Worm (Caenorhabditis elegans): ENCODE data around the gene mam-4.

DNA sequence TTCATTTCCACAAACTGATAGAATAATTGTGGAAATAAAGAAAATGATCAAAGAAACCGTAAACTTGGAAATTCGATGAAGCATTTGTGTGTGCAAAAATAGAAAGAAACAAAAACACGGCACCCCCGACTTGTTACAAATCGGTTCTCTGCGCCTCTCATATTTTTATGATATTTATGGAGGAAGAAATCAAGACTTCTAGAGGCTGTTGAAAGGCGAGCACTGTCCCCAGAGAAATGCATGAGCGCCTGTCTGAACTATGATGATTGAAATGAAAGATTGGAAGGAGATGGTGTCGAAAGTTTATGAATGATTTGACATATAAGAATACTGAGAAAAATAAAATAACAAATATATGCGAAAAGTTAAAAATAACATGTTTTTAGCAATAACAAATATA is 10.9 kb downstream of the mam-4 start, which contains the start of gene lgc-36:
- no peak for TF ChIP-seq nhr-10 (tag; optimal IDR thresholded peaks at IDR 0.05)
- TF ChIP-seq dmd-6 (GFP tag; IDR thresholded peaks at IDR 0.05), result no peak
- no peak for TF ChIP-seq madf-9 (GFP tag; conservative IDR thresholded peaks at IDR 0.05)
- TF ChIP-seq lsy-2 (tag; optimal IDR thresholded peaks at IDR 0.05), result no peak
- TF ChIP-seq mdl-1 (tag; optimal IDR thresholded peaks at IDR 0.05), result no peak
- no peak for TF ChIP-seq snpc-4 (tag; optimal IDR thresholded peaks at IDR 0.05)
- TF ChIP-seq nhr-111 (GFP tag; optimal IDR thresholded peaks at IDR 0.05), result no peak
- no peak for TF ChIP-seq tag-97 (GFP tag; IDR thresholded peaks at IDR 0.05)
- TF ChIP-seq pqm-1 (tag; optimal IDR thresholded peaks at IDR 0.05), result no peak
- TF ChIP-seq zag-1 (tag; optimal IDR thresholded peaks at IDR 0.05), result no peak
